Fruit fly (Drosophila melanogaster) whole organism, embryonic: Measurements from ENCODE around the gene EAChm.

Experiments
- Awh ChIP-seq: fragments of 200-800 bp; sonication (Bioruptor generic); IDR thresholded peaks from 2 replicates; pipeline ENCODE4, ENCODE4 v1.3.6; 2022; ENCODE audit warnings: missing biosample characterization, missing genetic modification characterization
- CG10654 ChIP-seq: fragments of 200-800 bp; sonication (Bioruptor generic); optimal IDR thresholded peaks from 2 replicates; lab custom pipeline; 2016; ENCODE audit warnings: missing biosample characterization, missing genetic modification characterization
- CG1233 ChIP-seq: fragments of 200-800 bp; sonication (Bioruptor generic); optimal IDR thresholded peaks from 4 replicates; lab custom pipeline; 2018; ENCODE audit warnings: missing biosample characterization, mild to moderate bottlenecking, missing genetic modification characterization
- CG13287 ChIP-seq: fragments of 200-800 bp; sonication (Bioruptor generic); IDR thresholded peaks from 2 replicates; pipeline ENCODE4 v1.3.6; 2022; ENCODE audit warnings: missing biosample characterization, missing genetic modification characterization; ENCODE audit not compliant: partially characterized antibody
- CG13296 ChIP-seq: fragments of 200-800 bp; sonication (Bioruptor generic); optimal IDR thresholded peaks from 3 replicates; lab custom pipeline; 2018; ENCODE audit warnings: missing biosample characterization, mild to moderate bottlenecking, missing genetic modification characterization
- CG13894 ChIP-seq: fragments of 200-800 bp; sonication (Bioruptor generic); optimal IDR thresholded peaks from 3 replicates; lab custom pipeline; 2018; ENCODE audit warnings: missing biosample characterization, mild to moderate bottlenecking, missing genetic modification characterization, moderate library complexity
- CG14441 ChIP-seq: fragments of 200-800 bp; sonication (Bioruptor generic); IDR thresholded peaks from 2 replicates; pipeline ENCODE4 v1.3.6; 2022; ENCODE audit warnings: missing biosample characterization, missing genetic modification characterization
- CG17361 ChIP-seq: fragments of 200-800 bp; sonication (Bioruptor generic); IDR thresholded peaks from 3 replicates; pipeline ENCODE4 v1.3.6; 2022; ENCODE audit warnings: missing biosample characterization, missing genetic modification characterization
- CG2202 ChIP-seq: fragments of 200-800 bp; sonication (Bioruptor generic); optimal IDR thresholded peaks from 2 replicates; lab custom pipeline; 2018; ENCODE audit warnings: missing biosample characterization, mild to moderate bottlenecking, missing genetic modification characterization
- CG2712 ChIP-seq: fragments of 200-800 bp; optimal IDR thresholded peaks from 3 replicates; lab custom pipeline; 2019; ENCODE audit warnings: missing biosample characterization, mild to moderate bottlenecking, missing genetic modification characterization, moderate library complexity
- CG2889 ChIP-seq: fragments of 200-800 bp; sonication (Bioruptor generic); IDR thresholded peaks from 3 replicates; pipeline ENCODE4 v1.3.6; 2022; ENCODE audit warnings: missing biosample characterization, missing genetic modification characterization
- CG31441 ChIP-seq: fragments of 200-800 bp; sonication (Bioruptor generic); IDR thresholded peaks from 2 replicates; pipeline ENCODE4 v1.3.6; 2022; ENCODE audit warnings: missing biosample characterization, missing genetic modification characterization
- CG32767 ChIP-seq: fragments of 200-800 bp; sonication (Bioruptor generic); IDR thresholded peaks from 2 replicates; pipeline ENCODE4 v1.3.6; 2022; ENCODE audit warnings: missing biosample characterization, missing genetic modification characterization
- CG4730 ChIP-seq: fragments of 200-800 bp; sonication (Bioruptor generic); IDR thresholded peaks from 2 replicates; pipeline ENCODE4 v1.3.6; 2022; ENCODE audit warnings: missing biosample characterization, missing genetic modification characterization
- CG4820 ChIP-seq: fragments of 200-800 bp; sonication (Bioruptor generic); optimal IDR thresholded peaks from 3 replicates; lab custom pipeline; 2016; ENCODE audit warnings: missing biosample characterization, missing genetic modification characterization
- CG4854 ChIP-seq: fragments of 200-800 bp; sonication (Bioruptor generic); optimal IDR thresholded peaks from 2 replicates; lab custom pipeline; 2016; ENCODE audit warnings: missing biosample characterization, missing genetic modification characterization, inconsistent platforms
- CG5180 ChIP-seq: fragments of 200-800 bp; sonication (Bioruptor generic); optimal IDR thresholded peaks from 3 replicates; lab custom pipeline; 2017; ENCODE audit warnings: missing biosample characterization, missing genetic modification characterization, mild to moderate bottlenecking, moderate library complexity, missing genetic modification reagents
- CG7357 ChIP-seq: fragments of 200-800 bp; sonication (Bioruptor generic); IDR thresholded peaks from 3 replicates; pipeline ENCODE4 v1.3.6; 2022; ENCODE audit warnings: missing biosample characterization, missing genetic modification characterization
- CG7786 ChIP-seq: fragments of 200-800 bp; sonication (Bioruptor generic); optimal IDR thresholded peaks from 2 replicates; lab custom pipeline; 2016; ENCODE audit warnings: missing biosample characterization, missing genetic modification characterization
- CG8281 ChIP-seq: fragments of 200-800 bp; sonication (Bioruptor generic); optimal IDR thresholded peaks from 2 replicates; lab custom pipeline; 2018; ENCODE audit warnings: missing biosample characterization, mild to moderate bottlenecking, missing genetic modification characterization, moderate library complexity
- CHES-1-like ChIP-seq: fragments of 200-800 bp; sonication (Bioruptor generic); optimal IDR thresholded peaks from 2 replicates; lab custom pipeline; 2016; ENCODE audit warnings: missing biosample characterization, missing genetic modification characterization
- CTCF ChIP-seq: fragments of 200-800 bp; sonication (Bioruptor generic); optimal IDR thresholded peaks from 2 replicates; lab custom pipeline; 2017; ENCODE audit warnings: missing biosample characterization, mild to moderate bottlenecking, missing genetic modification characterization, moderate library complexity
- D ChIP-seq, 2 experiments: fragments of 200-800 bp in 1 of 2; fragments of >200 bp in 1 of 2; sonication (Bioruptor generic) in 1 of 2; optimal IDR thresholded peaks; 2 replicates in 1 of 2; 3 replicates in 1 of 2; lab custom pipeline; 2017; ENCODE audit warnings: mild to moderate bottlenecking in 1 of 2, missing biosample characterization in 1 of 2, missing genetic modification characterization in 1 of 2, missing genetic modification reagents in 1 of 2
- HmgZ ChIP-seq: fragments of 200-800 bp; sonication (Bioruptor generic); optimal IDR thresholded peaks from 2 replicates; lab custom pipeline; 2018; ENCODE audit warnings: missing biosample characterization, mild to moderate bottlenecking, missing genetic modification characterization
- Hmr ChIP-seq: fragments of 200-800 bp; sonication (Bioruptor generic); optimal IDR thresholded peaks from 3 replicates; lab custom pipeline; 2017; ENCODE audit warnings: mild to moderate bottlenecking, missing biosample characterization, missing genetic modification reagents, missing genetic modification characterization
- Optix ChIP-seq: fragments of 200-800 bp; sonication (Bioruptor generic); IDR thresholded peaks from 3 replicates; pipeline ENCODE4 v1.3.6; 2022; ENCODE audit warnings: missing biosample characterization, missing genetic modification characterization
- Ravus ChIP-seq: fragments of 200-800 bp; sonication (Bioruptor generic); IDR thresholded peaks from 2 replicates; pipeline ENCODE4 v1.3.6; 2022; ENCODE audit warnings: missing biosample characterization, missing genetic modification characterization
- Side ChIP-seq: fragments of 200-800 bp; sonication (Bioruptor generic); optimal IDR thresholded peaks from 2 replicates; lab custom pipeline; 2016; ENCODE audit warnings: missing biosample characterization, missing genetic modification characterization
- Sox102F ChIP-seq: fragments of 200-800 bp; sonication (Bioruptor generic); optimal IDR thresholded peaks from 2 replicates; lab custom pipeline; 2018; ENCODE audit warnings: missing biosample characterization, mild to moderate bottlenecking, missing genetic modification characterization, moderate library complexity
- Stat92E ChIP-seq, 3 experiments: fragments of >200 bp in 2 of 3; fragments of 200-800 bp in 1 of 3; sonication (Bioruptor generic) in 1 of 3; optimal IDR thresholded peaks; 2 replicates each; lab custom pipeline; 2017 to 2019; ENCODE audit warnings: missing biosample characterization in 3 of 3, missing genetic modification characterization in 3 of 3, mild to moderate bottlenecking in 1 of 3, moderate library complexity in 1 of 3
- Xrp1 ChIP-seq: fragments of 200-800 bp; sonication (Bioruptor generic); IDR thresholded peaks from 2 replicates; pipeline ENCODE4 v1.3.6; 2022; ENCODE audit warnings: missing biosample characterization, missing genetic modification characterization
- croc ChIP-seq: fragments of 200-800 bp; sonication (Bioruptor generic); conservative IDR thresholded peaks from 3 replicates; pipeline ENCODE4 v1.3.6; 2022; ENCODE audit warnings: missing biosample characterization, missing genetic modification characterization
- esg ChIP-seq: fragments of 200-800 bp; sonication (Bioruptor generic); conservative IDR thresholded peaks from 2 replicates; pipeline ENCODE4 v1.3.6; 2022; ENCODE audit warnings: missing biosample characterization, missing genetic modification characterization
- exex ChIP-seq: fragments of 200-800 bp; sonication (Bioruptor generic); optimal IDR thresholded peaks from 4 replicates; lab custom pipeline; 2018; ENCODE audit warnings: missing biosample characterization, mild to moderate bottlenecking, missing genetic modification characterization, moderate library complexity
- fd3F ChIP-seq: fragments of 200-800 bp; sonication (Bioruptor generic); optimal IDR thresholded peaks from 2 replicates; lab custom pipeline; 2018; ENCODE audit warnings: missing biosample characterization, mild to moderate bottlenecking, missing genetic modification characterization, moderate library complexity
- fd64A ChIP-seq: fragments of 200-800 bp; sonication (Bioruptor generic); optimal IDR thresholded peaks from 3 replicates; lab custom pipeline; 2018; ENCODE audit warnings: missing biosample characterization, mild to moderate bottlenecking, missing genetic modification characterization
- ken ChIP-seq: fragments of 200-800 bp; sonication (Bioruptor generic); IDR thresholded peaks from 3 replicates; pipeline ENCODE4 v1.3.6; 2022; ENCODE audit warnings: missing biosample characterization, missing genetic modification characterization
- klu ChIP-seq: fragments of 200-800 bp; sonication (Bioruptor generic); IDR thresholded peaks from 2 replicates; pipeline ENCODE4 v1.3.6; 2022; ENCODE audit warnings: missing biosample characterization, missing genetic modification characterization
- lilli ChIP-seq: fragments of 200-800 bp; sonication (Bioruptor generic); optimal IDR thresholded peaks from 3 replicates; lab custom pipeline; 2016; ENCODE audit warnings: missing biosample characterization, missing genetic modification characterization
- mam ChIP-seq: fragments of 200-800 bp; sonication (Bioruptor generic); optimal IDR thresholded peaks from 3 replicates; lab custom pipeline; 2016; ENCODE audit warnings: missing biosample characterization, missing genetic modification characterization
- phol ChIP-seq: fragments of 200-800 bp; sonication (Bioruptor generic); optimal IDR thresholded peaks from 3 replicates; lab custom pipeline; 2018; ENCODE audit warnings: missing biosample characterization, mild to moderate bottlenecking, missing genetic modification characterization, moderate library complexity
- pzg ChIP-seq: fragments of 200-800 bp; sonication (Bioruptor generic); optimal IDR thresholded peaks from 3 replicates; lab custom pipeline; 2018; ENCODE audit warnings: missing biosample characterization, mild to moderate bottlenecking, missing genetic modification characterization, moderate library complexity
- salm ChIP-seq: fragments of 200-800 bp; sonication (Bioruptor generic); optimal IDR thresholded peaks from 2 replicates; lab custom pipeline; 2018; ENCODE audit warnings: missing biosample characterization, mild to moderate bottlenecking, missing genetic modification characterization
- sc ChIP-seq, 3 experiments: fragments of >200 bp in 2 of 3; fragments of 200-800 bp in 1 of 3; sonication (Bioruptor generic) in 1 of 3; optimal IDR thresholded peaks; 2 replicates in 2 of 3; 3 replicates in 1 of 3; lab custom pipeline; 2017; ENCODE audit warnings: mild to moderate bottlenecking in 1 of 3, missing biosample characterization in 1 of 3, missing genetic modification characterization in 1 of 3, missing genetic modification reagents in 1 of 3
- shn ChIP-seq: fragments of 200-800 bp; sonication (Bioruptor generic); optimal IDR thresholded peaks from 3 replicates; lab custom pipeline; 2016; ENCODE audit warnings: missing biosample characterization, missing genetic modification characterization
- vvl ChIP-seq: fragments of 200-800 bp; sonication (Bioruptor generic); IDR thresholded peaks from 2 replicates; pipeline ENCODE4 v1.3.6; 2022; ENCODE audit warnings: missing biosample characterization, missing genetic modification characterization
- wek ChIP-seq: fragments of 200-800 bp; sonication (Bioruptor generic); optimal IDR thresholded peaks from 3 replicates; lab custom pipeline; 2018; ENCODE audit warnings: missing biosample characterization, mild to moderate bottlenecking, missing genetic modification characterization, moderate library complexity
- zf30C ChIP-seq: fragments of 200-800 bp; sonication (Bioruptor generic); optimal IDR thresholded peaks from 3 replicates; lab custom pipeline; 2018; ENCODE audit warnings: missing biosample characterization, mild to moderate bottlenecking, missing genetic modification characterization

The EAChm gene

dm6 chr3L:15104849-15105555, 50.4 kb downstream of the EAChm start (continued):
- TF ChIP-seq zf30C: no peak
- no peak for TF ChIP-seq exex (tag; lab: Kevin White, UChicago)
- TF ChIP-seq lilli: peak; percentile 85
- TF ChIP-seq CG2712: peak; percentile 56
- no peak for TF ChIP-seq HmgZ (tag; lab: Kevin White, UChicago)
- TF ChIP-seq CG7357 (GFP tag; lab: Robert Waterston, UW): peak; percentile 14; the same call in 1 of the 3 replicates
- no peak for TF ChIP-seq CG32767 (GFP tag; lab: Robert Waterston, UW)
- peak; percentile 46 for TF ChIP-seq CG13296
- TF ChIP-seq D (optimal IDR thresholded peaks at IDR 0.05; lab: Kevin White, UChicago): no peak
- peak; percentile 6 for TF ChIP-seq D (GFP tag; optimal IDR thresholded peaks at IDR 0.05; lab: Kevin White, UChicago)
- TF ChIP-seq pzg (GFP tag; lab: Kevin White, UChicago): no peak
- TF ChIP-seq fd64A (GFP tag; lab: Kevin White, UChicago): no peak
- peak; percentile 57; the same call in 1 of the 3 replicates for TF ChIP-seq ken (GFP tag; lab: Robert Waterston, UW)
- TF ChIP-seq esg (GFP tag; lab: Robert Waterston, UW): peak; percentile 56
- peak; percentile 3 for TF ChIP-seq salm (tag; lab: Kevin White, UChicago)
- no peak for TF ChIP-seq CG2202 (tag; lab: Kevin White, UChicago)
- TF ChIP-seq Stat92E (GFP tag; optimal IDR thresholded peaks at IDR 0.05; lab: Kevin White, UChicago): no peak
- TF ChIP-seq wek (GFP tag; lab: Kevin White, UChicago): no peak
- TF ChIP-seq klu: peak; percentile 62; the same call in 1 of the 2 replicates
- no peak for TF ChIP-seq CG4854
- TF ChIP-seq CG14441 (GFP tag; lab: Robert Waterston, UW): peak; percentile 61
- peak; percentile 64 for TF ChIP-seq shn (GFP tag; lab: Kevin White, UChicago)
- TF ChIP-seq CG13287: 0 out of 2 replicates have a peak, but pooled peaks have one; percentile 3
- no peak for TF ChIP-seq CG13894 (tag; lab: Kevin White, UChicago)
- no peak for TF ChIP-seq CG1233
- peak; percentile 23 for TF ChIP-seq phol (tag; lab: Kevin White, UChicago)
- no peak; the same call in 1 of the 2 replicates for TF ChIP-seq vvl (GFP tag; lab: Robert Waterston, UW)
- peak; percentile 48 for TF ChIP-seq Xrp1 (GFP tag; lab: Robert Waterston, UW)
- TF ChIP-seq CG5180: peak; percentile 50
- TF ChIP-seq CG2889 (GFP tag; lab: Robert Waterston, UW): 0 out of 3 replicates have a peak, but pooled peaks have one; percentile 7
- TF ChIP-seq sc (optimal IDR thresholded peaks at IDR 0.05; lab: Kevin White, UChicago): no peak
- no peak for TF ChIP-seq sc (GFP tag; optimal IDR thresholded peaks at IDR 0.05; lab: Kevin White, UChicago)
- peak; percentile 18 for TF ChIP-seq Side (GFP tag; lab: Kevin White, UChicago)
- no peak for TF ChIP-seq Awh
- no peak for TF ChIP-seq CTCF (GFP tag; lab: Kevin White, UChicago)
- peak; percentile 72 for TF ChIP-seq mam (GFP tag; lab: Kevin White, UChicago)
- TF ChIP-seq CG17361 (GFP tag; lab: Robert Waterston, UW): peak; percentile 70; the same call in 2 of the 3 replicates
- peak; percentile 26; the same call in 2 of the 3 replicates for TF ChIP-seq croc (GFP tag; lab: Robert Waterston, UW)
- peak; percentile 77 for TF ChIP-seq Hmr
- peak; percentile 44 for TF ChIP-seq fd3F (GFP tag; lab: Kevin White, UChicago)
- TF ChIP-seq Optix (GFP tag; lab: Robert Waterston, UW): peak; percentile 43; the same call in 1 of the 3 replicates
- peak; percentile 17 for TF ChIP-seq CG8281 (tag; lab: Kevin White, UChicago)
- TF ChIP-seq Ravus (GFP tag; lab: Robert Waterston, UW): no peak
- TF ChIP-seq CG4730 (GFP tag; lab: Robert Waterston, UW): no peak; the same call in 1 of the 2 replicates
- TF ChIP-seq CG10654 (GFP tag; lab: Kevin White, UChicago): peak; percentile 9
- TF ChIP-seq Sox102F (GFP tag; lab: Kevin White, UChicago): peak; percentile 71
- TF ChIP-seq CG7786 (GFP tag; lab: Kevin White, UChicago): peak; percentile 75
- TF ChIP-seq CHES-1-like: peak; percentile 70
- TF ChIP-seq CG31441 (GFP tag; lab: Robert Waterston, UW): peak; percentile 55
- TF ChIP-seq CG4820: no peak
